Worm (Caenorhabditis elegans) whole organism, L2 larva: ENCODE results near the gene F59A6.11.

Experiments used
- C34F6.9 ChIP-seq: fragments of 150-350 bp; optimal IDR thresholded peaks from 2 replicates; lab custom pipeline; 2014; ENCODE audit warnings: missing biosample characterization, missing genetic modification characterization
- F13H6.1 ChIP-seq: sonication (generic microtip); optimal IDR thresholded peaks from 2 replicates; lab custom pipeline; 2016; ENCODE audit warnings: missing genetic modification characterization, missing compliant biosample characterization
- R02D3.7 ChIP-seq: fragments of 150-350 bp; optimal IDR thresholded peaks from 2 replicates; lab custom pipeline; 2014; ENCODE audit warnings: missing biosample characterization, missing genetic modification characterization
- Y55F3AM.14 ChIP-seq: fragments of 200-800 bp; sonication (Bioruptor generic); optimal IDR thresholded peaks from 2 replicates; lab custom pipeline; 2018; ENCODE audit warnings: mild to moderate bottlenecking, missing genetic modification characterization, missing compliant biosample characterization
- alr-1 ChIP-seq: fragments of 150-350 bp; optimal IDR thresholded peaks from 2 replicates; lab custom pipeline; 2014; ENCODE audit warnings: missing biosample characterization, missing genetic modification characterization
- aly-2 ChIP-seq: fragments of 150-350 bp; optimal IDR thresholded peaks from 2 replicates; lab custom pipeline; 2014; ENCODE audit warnings: missing biosample characterization, missing genetic modification characterization
- blmp-1 ChIP-seq: sonication (generic microtip); optimal IDR thresholded peaks from 2 replicates; lab custom pipeline; 2017; ENCODE audit warnings: missing genetic modification characterization, mild to moderate bottlenecking, missing compliant biosample characterization, antibody characterized with exemption, moderate library complexity; ENCODE audit not compliant: insufficient read depth
- ceh-82 ChIP-seq: fragments of 150-350 bp; optimal IDR thresholded peaks from 2 replicates; lab custom pipeline; 2014; ENCODE audit warnings: missing biosample characterization, missing genetic modification characterization
- crh-2 ChIP-seq: sonication (generic microtip); optimal IDR thresholded peaks from 2 replicates; lab custom pipeline; 2017; ENCODE audit warnings: missing biosample characterization, missing genetic modification characterization
- dmd-4 ChIP-seq: sonication (generic microtip); optimal IDR thresholded peaks from 2 replicates; lab custom pipeline; 2017; ENCODE audit warnings: missing biosample characterization, missing genetic modification characterization
- egl-27 ChIP-seq: sonication (generic microtip); optimal IDR thresholded peaks from 3 replicates; lab custom pipeline; 2017; ENCODE audit warnings: missing biosample characterization, missing genetic modification reagents, missing genetic modification characterization
- elt-3 ChIP-seq: sonication (generic microtip); optimal IDR thresholded peaks from 2 replicates; lab custom pipeline; 2017; ENCODE audit warnings: missing biosample characterization, missing genetic modification characterization
- fos-1 ChIP-seq: fragments of 150-350 bp; optimal IDR thresholded peaks from 2 replicates; lab custom pipeline; 2014; ENCODE audit warnings: missing biosample characterization, missing genetic modification characterization
- gmeb-1 ChIP-seq: fragments of 150-350 bp; optimal IDR thresholded peaks from 2 replicates; lab custom pipeline; 2014; ENCODE audit warnings: missing biosample characterization, missing genetic modification characterization
- lin-13 ChIP-seq: fragments of 150-350 bp; optimal IDR thresholded peaks from 2 replicates; lab custom pipeline; 2014; ENCODE audit warnings: missing biosample characterization, missing genetic modification reagents, missing genetic modification characterization
- lin-39 ChIP-seq: fragments of 150-350 bp; optimal IDR thresholded peaks from 2 replicates; lab custom pipeline; 2014; ENCODE audit warnings: missing biosample characterization, missing genetic modification reagents, missing genetic modification characterization
- lsy-2 ChIP-seq, 2 experiments: fragments of 150-350 bp in 1 of 2; sonication (generic microtip) in 1 of 2; optimal IDR thresholded peaks; 2 replicates each; lab custom pipeline; 2014 to 2017; ENCODE audit warnings: missing biosample characterization in 2 of 2, missing genetic modification characterization in 2 of 2
- mdl-1 ChIP-seq, 2 experiments: fragments of 150-350 bp in 1 of 2; sonication (generic microtip) in 1 of 2; optimal IDR thresholded peaks; 2 replicates each; lab custom pipeline; 2017; ENCODE audit warnings: missing biosample characterization in 2 of 2, missing genetic modification characterization in 2 of 2
- nhr-10 ChIP-seq: sonication (generic microtip); optimal IDR thresholded peaks from 2 replicates; lab custom pipeline; 2017; ENCODE audit warnings: missing biosample characterization, missing genetic modification characterization
- nhr-11 ChIP-seq: fragments of 150-350 bp; optimal IDR thresholded peaks from 2 replicates; lab custom pipeline; 2014; ENCODE audit warnings: missing biosample characterization, missing genetic modification characterization
- nhr-12 ChIP-seq: fragments of 150-350 bp; optimal IDR thresholded peaks from 2 replicates; lab custom pipeline; 2014; ENCODE audit warnings: missing biosample characterization, missing genetic modification characterization
- nhr-129 ChIP-seq: fragments of 150-350 bp; optimal IDR thresholded peaks from 2 replicates; lab custom pipeline; 2014; ENCODE audit warnings: missing biosample characterization, missing genetic modification characterization
- nhr-21 ChIP-seq: fragments of 150-350 bp; optimal IDR thresholded peaks from 2 replicates; lab custom pipeline; 2014; ENCODE audit warnings: missing biosample characterization, missing genetic modification characterization
- nhr-23 ChIP-seq: fragments of 150-350 bp; optimal IDR thresholded peaks from 2 replicates; lab custom pipeline; 2014; ENCODE audit warnings: missing biosample characterization, missing genetic modification reagents, missing genetic modification characterization
- nhr-237 ChIP-seq: fragments of 150-350 bp; optimal IDR thresholded peaks from 2 replicates; lab custom pipeline; 2014; ENCODE audit warnings: missing biosample characterization, missing genetic modification characterization
- nhr-25 ChIP-seq: fragments of 150-350 bp; sonication (generic microtip); optimal IDR thresholded peaks from 3 replicates; lab custom pipeline; 2014; ENCODE audit warnings: missing biosample characterization, missing genetic modification characterization
- nhr-77 ChIP-seq: fragments of 150-350 bp; optimal IDR thresholded peaks from 2 replicates; lab custom pipeline; 2014; ENCODE audit warnings: missing biosample characterization, missing genetic modification characterization
- sem-4 ChIP-seq: fragments of 150-350 bp; optimal IDR thresholded peaks from 2 replicates; lab custom pipeline; 2014; ENCODE audit warnings: missing biosample characterization, missing genetic modification reagents, missing genetic modification characterization
- sma-3 ChIP-seq: sonication (generic microtip); optimal IDR thresholded peaks from 2 replicates; lab custom pipeline; 2016; ENCODE audit warnings: missing genetic modification reagents, missing genetic modification characterization, missing compliant biosample characterization
- sma-9 ChIP-seq, 2 experiments: fragments of 150-350 bp in 1 of 2; sonication (generic microtip) in 1 of 2; optimal IDR thresholded peaks; 2 replicates each; lab custom pipeline; 2014 to 2016; ENCODE audit warnings: missing genetic modification characterization in 2 of 2, mild to moderate bottlenecking in 1 of 2, missing biosample characterization in 1 of 2, missing compliant biosample characterization in 1 of 2, missing genetic modification reagents in 1 of 2, moderate library complexity in 1 of 2
- snpc-4 ChIP-seq: fragments of 150-350 bp; optimal IDR thresholded peaks from 2 replicates; lab custom pipeline; 2014; ENCODE audit warnings: missing biosample characterization, missing genetic modification characterization
- unc-39 ChIP-seq: fragments of 150-350 bp; optimal IDR thresholded peaks from 2 replicates; lab custom pipeline; 2014; ENCODE audit warnings: missing biosample characterization, missing genetic modification characterization
- unc-55 ChIP-seq: fragments of 150-350 bp; sonication (generic microtip); optimal IDR thresholded peaks from 3 replicates; lab custom pipeline; 2014; ENCODE audit warnings: missing biosample characterization, missing genetic modification reagents, missing genetic modification characterization
- unc-62 ChIP-seq: fragments of 150-350 bp; optimal IDR thresholded peaks from 2 replicates; lab custom pipeline; 2014; ENCODE audit warnings: missing biosample characterization, missing genetic modification reagents, missing genetic modification characterization
- zag-1 ChIP-seq: fragments of 150-350 bp; optimal IDR thresholded peaks from 2 replicates; lab custom pipeline; 2014; ENCODE audit warnings: missing biosample characterization, missing genetic modification characterization
- ztf-1 ChIP-seq: fragments of 200-800 bp; sonication (Bioruptor generic); conservative IDR thresholded peaks from 2 replicates; pipeline ENCODE4 v1.3.6; 2022; ENCODE audit warnings: missing genetic modification characterization, missing compliant biosample characterization

F59A6.11 gene

ce11 chrII:4993530-4994192 lies 4.9 kb downstream of the F59A6.11 start, which contains the start of the genes eif-1 and vps-24:
eif-1 (minus strand) TSS chrII:4993580.
vps-24 (plus strand) TSS chrII:4993998.
- TF ChIP-seq ztf-1 (GFP tag; lab: Robert Waterston, UW) (no peak), C34F6.9 (peak; percentile 82), snpc-4 (peak; percentile 1), R02D3.7 (no peak), crh-2 (tag; lab: Kevin White, UChicago) (peak; percentile 29), sma-3 (GFP tag; lab: Kevin White, UChicago) (peak; percentile 4), nhr-25 (tag; lab: Kevin White, UChicago) (peak; percentile 20), nhr-129 (tag; lab: Kevin White, UChicago) (peak; percentile 49), lin-39 (tag; lab: Kevin White, UChicago) (no peak), unc-55 (GFP tag; lab: Kevin White, UChicago) (peak; percentile 72), sma-9 (GFP tag; optimal IDR thresholded peaks at IDR 0.05; lab: Kevin White, UChicago) (peak; percentile 25), sma-9 (tag; optimal IDR thresholded peaks at IDR 0.05; lab: Kevin White, UChicago) (no peak), F13H6.1 (tag; lab: Kevin White, UChicago) (peak; percentile 30), sem-4 (tag; lab: Kevin White, UChicago) (no peak), lin-13 (GFP tag; lab: Kevin White, UChicago) (peak; percentile 53), fos-1 (tag; lab: Kevin White, UChicago) (no peak), alr-1 (tag; lab: Kevin White, UChicago) (no peak), blmp-1 (peak; percentile 3), lsy-2 (tag; optimal IDR thresholded peaks at IDR 0.05; lab: Kevin White, UChicago) (peak in 1 of 2 experiments; percentile 70), nhr-10 (tag; lab: Kevin White, UChicago) (no peak), gmeb-1 (tag; lab: Kevin White, UChicago) (peak; percentile 51)

- no peak for TF ChIP-seq lin-13 (GFP tag; lab: Kevin White, UChicago)
- TF ChIP-seq nhr-12 (tag; lab: Kevin White, UChicago) = no peak
- no peak for TF ChIP-seq nhr-11
- TF ChIP-seq crh-2 (tag; lab: Kevin White, UChicago) = no peak
- TF ChIP-seq nhr-77 (tag; lab: Kevin White, UChicago) = no peak
- no peak for TF ChIP-seq unc-62 (GFP tag; lab: Kevin White, UChicago)
- TF ChIP-seq aly-2 (tag; lab: Kevin White, UChicago) = no peak
- TF ChIP-seq nhr-25 (tag; lab: Kevin White, UChicago) = no peak
These were observed 5.6 kb downstream of the F59A6.11 start, which contains the start of gene pigb-1 for ce11 chrII:4992977-4993376. pigb-1 (minus strand) TSS chrII:4993077.

ce11 chrII:4989802-4990201 lies 8.8 kb downstream of the F59A6.11 start, which contains the start of gene T27F7.12:
T27F7.12 (plus strand) TSS chrII:4990102.
- TF ChIP-seq unc-62 (GFP tag; lab: Kevin White, UChicago) = no peak
- TF ChIP-seq zag-1 (tag; lab: Kevin White, UChicago) = no peak
- no peak for TF ChIP-seq unc-39 (tag; lab: Kevin White, UChicago)
- no peak for TF ChIP-seq egl-27 (tag; lab: Kevin White, UChicago)
- no peak for TF ChIP-seq crh-2 (tag; lab: Kevin White, UChicago)
- TF ChIP-seq nhr-21 (tag; lab: Kevin White, UChicago) = no peak
- TF ChIP-seq sma-9 (GFP tag; optimal IDR thresholded peaks at IDR 0.05; lab: Kevin White, UChicago) = no peak
- no peak for TF ChIP-seq sma-9 (tag; optimal IDR thresholded peaks at IDR 0.05; lab: Kevin White, UChicago)
- no peak for TF ChIP-seq nhr-237 (tag; lab: Kevin White, UChicago)
- no peak for TF ChIP-seq lsy-2 (tag; optimal IDR thresholded peaks at IDR 0.05; lab: Kevin White, UChicago)
- TF ChIP-seq ceh-82 (tag; lab: Kevin White, UChicago) = no peak
- no peak for TF ChIP-seq Y55F3AM.14 (GFP tag; lab: Kevin White, UChicago)
- no peak for TF ChIP-seq unc-55 (GFP tag; lab: Kevin White, UChicago)
- TF ChIP-seq nhr-12 (tag; lab: Kevin White, UChicago) = no peak
- no peak for TF ChIP-seq dmd-4 (tag; lab: Kevin White, UChicago)

- TF ChIP-seq alr-1 (tag; lab: Kevin White, UChicago) (no peak), C34F6.9 (no peak), fos-1 (tag; lab: Kevin White, UChicago) (no peak), mdl-1 (tag; optimal IDR thresholded peaks at IDR 0.05; lab: Kevin White, UChicago) (no peak), nhr-23 (tag; lab: Kevin White, UChicago) (no peak), snpc-4 (no peak), elt-3 (tag; lab: Kevin White, UChicago) (no peak)
- TF ChIP-seq, all 48 proteins: peak for 0
These were observed 11.3 kb downstream of the F59A6.11 start for ce11 chrII:4987257-4987656.
